Fruit fly (Drosophila melanogaster) whole organism, embryonic: ENCODE data around the gene Rab3-GEF.

ENCODE experiments used
- Asciz ChIP-seq: fragments of 200-800 bp; sonication (Bioruptor generic); optimal IDR thresholded peaks from 2 replicates; lab custom pipeline; 2017; ENCODE audit warnings: missing biosample characterization, mild to moderate bottlenecking, missing genetic modification characterization, missing genetic modification reagents
- B-H1 ChIP-seq: fragments of 200-800 bp; sonication (Bioruptor generic); IDR thresholded peaks from 3 replicates; pipeline ENCODE4 v1.3.6; 2022; ENCODE audit warnings: missing biosample characterization, missing genetic modification characterization
- CG10209 ChIP-seq: fragments of 200-800 bp; sonication (Bioruptor generic); optimal IDR thresholded peaks from 3 replicates; lab custom pipeline; 2017; ENCODE audit warnings: missing biosample characterization, mild to moderate bottlenecking, missing genetic modification characterization, missing genetic modification reagents
- CG10366 ChIP-seq: fragments of 200-800 bp; sonication (Bioruptor generic); IDR thresholded peaks from 2 replicates; pipeline ENCODE4 v1.3.6; 2022; ENCODE audit warnings: missing biosample characterization, missing genetic modification characterization
- CG10431 ChIP-seq: fragments of 200-800 bp; sonication (Bioruptor generic); optimal IDR thresholded peaks from 3 replicates; lab custom pipeline; 2018; ENCODE audit warnings: missing biosample characterization, mild to moderate bottlenecking, missing genetic modification characterization
- CG11504 ChIP-seq: fragments of 200-800 bp; sonication (Bioruptor generic); optimal IDR thresholded peaks from 3 replicates; lab custom pipeline; 2019; ENCODE audit warnings: missing biosample characterization, mild to moderate bottlenecking, missing genetic modification characterization, moderate library complexity
- CG11695 ChIP-seq: fragments of 200-800 bp; sonication (Bioruptor generic); IDR thresholded peaks from 3 replicates; pipeline ENCODE4 v1.3.6; 2022; ENCODE audit warnings: missing biosample characterization, missing genetic modification characterization
- CG1233 ChIP-seq: fragments of 200-800 bp; sonication (Bioruptor generic); optimal IDR thresholded peaks from 4 replicates; lab custom pipeline; 2018; ENCODE audit warnings: missing biosample characterization, mild to moderate bottlenecking, missing genetic modification characterization
- CG13123 ChIP-seq: fragments of 200-800 bp; sonication (Bioruptor generic); optimal IDR thresholded peaks from 2 replicates; lab custom pipeline; 2016; ENCODE audit warnings: missing biosample characterization, missing genetic modification characterization
- CG13287 ChIP-seq: fragments of 200-800 bp; sonication (Bioruptor generic); IDR thresholded peaks from 2 replicates; pipeline ENCODE4 v1.3.6; 2022; ENCODE audit warnings: missing biosample characterization, missing genetic modification characterization; ENCODE audit not compliant: partially characterized antibody
- CG14441 ChIP-seq: fragments of 200-800 bp; sonication (Bioruptor generic); IDR thresholded peaks from 2 replicates; pipeline ENCODE4 v1.3.6; 2022; ENCODE audit warnings: missing biosample characterization, missing genetic modification characterization
- CG14667 ChIP-seq: fragments of 200-800 bp; sonication (Bioruptor generic); IDR thresholded peaks from 2 replicates; pipeline ENCODE4 v1.3.6; 2022; ENCODE audit warnings: missing biosample characterization, missing genetic modification characterization
- CG16813 ChIP-seq: fragments of 200-800 bp; sonication (Bioruptor generic); IDR thresholded peaks from 3 replicates; pipeline ENCODE4 v1.3.6; 2022; ENCODE audit warnings: missing biosample characterization, missing genetic modification characterization; ENCODE audit not compliant: partially characterized antibody
- CG30403 ChIP-seq: fragments of 200-800 bp; sonication (Bioruptor generic); optimal IDR thresholded peaks from 3 replicates; lab custom pipeline; 2016; ENCODE audit warnings: missing biosample characterization, missing genetic modification characterization
- CG34376 ChIP-seq: fragments of 200-800 bp; sonication (Bioruptor generic); optimal IDR thresholded peaks from 2 replicates; lab custom pipeline; 2018; ENCODE audit warnings: missing biosample characterization, mild to moderate bottlenecking, missing genetic modification characterization
- CG3847 ChIP-seq: fragments of 200-800 bp; sonication (Bioruptor generic); IDR thresholded peaks from 2 replicates; pipeline ENCODE4 v1.3.6; 2022; ENCODE audit warnings: missing biosample characterization, missing genetic modification characterization
- CG4707 ChIP-seq: fragments of 200-800 bp; sonication (Bioruptor generic); optimal IDR thresholded peaks from 2 replicates; lab custom pipeline; 2018; ENCODE audit warnings: missing biosample characterization, mild to moderate bottlenecking, missing genetic modification characterization, moderate library complexity
- CG6765 ChIP-seq: fragments of 200-800 bp; sonication (Bioruptor generic); optimal IDR thresholded peaks from 3 replicates; lab custom pipeline; 2017; ENCODE audit warnings: missing biosample characterization, mild to moderate bottlenecking, missing genetic modification characterization
- CG8944 ChIP-seq: fragments of 200-800 bp; sonication (Bioruptor generic); optimal IDR thresholded peaks from 3 replicates; lab custom pipeline; 2016; ENCODE audit warnings: missing biosample characterization, missing genetic modification characterization
- CkIIα-i1 ChIP-seq: fragments of 200-800 bp; sonication (Bioruptor generic); IDR thresholded peaks from 2 replicates; pipeline ENCODE4 v1.3.6; 2022; ENCODE audit warnings: missing biosample characterization, missing genetic modification characterization
- Dek ChIP-seq: fragments of 200-800 bp; sonication (Bioruptor generic); optimal IDR thresholded peaks from 3 replicates; lab custom pipeline; 2019; ENCODE audit warnings: missing biosample characterization, mild to moderate bottlenecking, missing genetic modification characterization, moderate library complexity
- Doc2 ChIP-seq: fragments of 200-800 bp; sonication (Bioruptor generic); IDR thresholded peaks from 2 replicates; pipeline ENCODE4 v1.3.6; 2022; ENCODE audit warnings: missing biosample characterization, missing genetic modification characterization
- H2.0 ChIP-seq: fragments of 200-800 bp; sonication (Bioruptor generic); IDR thresholded peaks from 2 replicates; pipeline ENCODE4 v1.3.6; 2022; ENCODE audit warnings: missing biosample characterization, missing genetic modification characterization
- HmgZ ChIP-seq: fragments of 200-800 bp; sonication (Bioruptor generic); optimal IDR thresholded peaks from 2 replicates; lab custom pipeline; 2018; ENCODE audit warnings: missing biosample characterization, mild to moderate bottlenecking, missing genetic modification characterization
- MTF-1 ChIP-seq: fragments of 200-800 bp; sonication (Bioruptor generic); optimal IDR thresholded peaks from 2 replicates; lab custom pipeline; 2018; ENCODE audit warnings: missing biosample characterization, mild to moderate bottlenecking, missing genetic modification characterization, borderline replicate concordance
- Mrtf ChIP-seq: fragments of 200-800 bp; sonication (Bioruptor generic); IDR thresholded peaks from 3 replicates; pipeline ENCODE4 v1.3.6; 2022; ENCODE audit warnings: missing biosample characterization, missing genetic modification characterization
- Myb ChIP-seq: fragments of 200-800 bp; sonication (Bioruptor generic); optimal IDR thresholded peaks from 2 replicates; lab custom pipeline; 2016; ENCODE audit warnings: missing biosample characterization, missing genetic modification characterization
- NK7.1 ChIP-seq: fragments of 200-800 bp; sonication (Bioruptor generic); optimal IDR thresholded peaks from 3 replicates; lab custom pipeline; 2016; ENCODE audit warnings: missing biosample characterization, missing genetic modification characterization
- Neu2 ChIP-seq: fragments of 200-800 bp; sonication (Bioruptor generic); optimal IDR thresholded peaks from 3 replicates; lab custom pipeline; 2016; ENCODE audit warnings: missing biosample characterization, missing genetic modification characterization, borderline replicate concordance
- Poxn ChIP-seq: fragments of 200-800 bp; sonication (Bioruptor generic); IDR thresholded peaks from 2 replicates; pipeline ENCODE4 v1.3.6; 2022; ENCODE audit warnings: missing biosample characterization, missing genetic modification characterization
- Ptx1 ChIP-seq: fragments of 200-800 bp; sonication (Bioruptor generic); IDR thresholded peaks from 2 replicates; pipeline ENCODE4 v1.3.6; 2022; ENCODE audit warnings: missing biosample characterization, missing genetic modification characterization
- Sry-β ChIP-seq: fragments of 200-800 bp; sonication (Bioruptor generic); optimal IDR thresholded peaks from 2 replicates; lab custom pipeline; 2018; ENCODE audit warnings: missing biosample characterization, mild to moderate bottlenecking, missing genetic modification characterization, moderate library complexity
- ash1 ChIP-seq: fragments of 200-800 bp; sonication (Bioruptor generic); optimal IDR thresholded peaks from 2 replicates; lab custom pipeline; 2018; ENCODE audit warnings: missing biosample characterization, mild to moderate bottlenecking, missing genetic modification characterization
- cad ChIP-seq: fragments of >200 bp; optimal IDR thresholded peaks from 2 replicates; lab custom pipeline; 2017; ENCODE audit warnings: missing biosample characterization, missing genetic modification characterization
- cas ChIP-seq: fragments of 200-800 bp; sonication (Bioruptor generic); IDR thresholded peaks from 2 replicates; pipeline ENCODE4 v1.3.6; 2022; ENCODE audit warnings: missing biosample characterization, missing genetic modification characterization
- dmrt11E ChIP-seq: fragments of 200-800 bp; sonication (Bioruptor generic); optimal IDR thresholded peaks from 3 replicates; lab custom pipeline; 2018; ENCODE audit warnings: missing biosample characterization, mild to moderate bottlenecking, missing genetic modification characterization, moderate library complexity
- dysf ChIP-seq: fragments of 200-800 bp; sonication (Bioruptor generic); IDR thresholded peaks from 3 replicates; pipeline ENCODE4 v1.3.6; 2022; ENCODE audit warnings: missing biosample characterization, missing genetic modification characterization
- emc ChIP-seq: fragments of 200-800 bp; sonication (Bioruptor generic); optimal IDR thresholded peaks from 2 replicates; lab custom pipeline; 2016; ENCODE audit warnings: missing biosample characterization, missing genetic modification characterization
- ewg ChIP-seq: fragments of 200-800 bp; sonication (Bioruptor generic); optimal IDR thresholded peaks from 3 replicates; lab custom pipeline; 2017; ENCODE audit warnings: mild to moderate bottlenecking, missing biosample characterization, missing genetic modification reagents, missing genetic modification characterization
- exex ChIP-seq: fragments of 200-800 bp; sonication (Bioruptor generic); optimal IDR thresholded peaks from 4 replicates; lab custom pipeline; 2018; ENCODE audit warnings: missing biosample characterization, mild to moderate bottlenecking, missing genetic modification characterization, moderate library complexity
- mld ChIP-seq: fragments of 200-800 bp; sonication (Bioruptor generic); IDR thresholded peaks from 3 replicates; pipeline ENCODE4 v1.3.6; 2022; ENCODE audit warnings: missing biosample characterization, missing genetic modification characterization; ENCODE audit not compliant: partially characterized antibody
- nerfin-2 ChIP-seq: fragments of 200-800 bp; sonication (Bioruptor generic); IDR thresholded peaks from 2 replicates; pipeline ENCODE4 v1.3.6; 2022; ENCODE audit warnings: missing biosample characterization, missing genetic modification characterization; ENCODE audit not compliant: partially characterized antibody
- nmo ChIP-seq: fragments of 200-800 bp; sonication (Bioruptor generic); optimal IDR thresholded peaks from 2 replicates; lab custom pipeline; 2018; ENCODE audit warnings: missing biosample characterization, mild to moderate bottlenecking, missing genetic modification characterization, moderate library complexity
- p53 ChIP-seq: fragments of 200-800 bp; sonication (Bioruptor generic); optimal IDR thresholded peaks from 2 replicates; lab custom pipeline; 2016; ENCODE audit warnings: missing biosample characterization, missing genetic modification characterization
- pfk ChIP-seq: fragments of 200-800 bp; sonication (Bioruptor generic); optimal IDR thresholded peaks from 2 replicates; lab custom pipeline; 2018; ENCODE audit warnings: missing biosample characterization, mild to moderate bottlenecking, missing genetic modification characterization, moderate library complexity
- sd ChIP-seq: fragments of 200-800 bp; sonication (Bioruptor generic); optimal IDR thresholded peaks from 3 replicates; lab custom pipeline; 2018; ENCODE audit warnings: missing biosample characterization, mild to moderate bottlenecking, missing genetic modification characterization, moderate library complexity
- tap ChIP-seq: fragments of 200-800 bp; optimal IDR thresholded peaks from 3 replicates; lab custom pipeline; 2019; ENCODE audit warnings: missing biosample characterization, mild to moderate bottlenecking, missing genetic modification characterization, moderate library complexity
- tll ChIP-seq, 2 experiments: fragments of 200-800 bp in 1 of 2; fragments of >200 bp in 1 of 2; sonication (Bioruptor generic) in 1 of 2; optimal IDR thresholded peaks; 2 replicates each; lab custom pipeline; 2017 to 2019; ENCODE audit warnings: missing biosample characterization in 2 of 2, missing genetic modification characterization in 2 of 2, mild to moderate bottlenecking in 1 of 2, moderate library complexity in 1 of 2
- vvl ChIP-seq: fragments of 200-800 bp; sonication (Bioruptor generic); IDR thresholded peaks from 2 replicates; pipeline ENCODE4 v1.3.6; 2022; ENCODE audit warnings: missing biosample characterization, missing genetic modification characterization
- yki ChIP-seq: fragments of >200 bp; optimal IDR thresholded peaks from 3 replicates; lab custom pipeline; 2018
- z ChIP-seq: fragments of 200-800 bp; sonication (Bioruptor generic); IDR thresholded peaks from 3 replicates; pipeline ENCODE4 v1.3.6; 2022; ENCODE audit warnings: missing biosample characterization, missing genetic modification characterization

The Rab3-GEF gene

dm6 chrX:15120116-15120515, 30.6 kb downstream of the Rab3-GEF start (continued):
- TF ChIP-seq CG8944, result no peak
- no peak for TF ChIP-seq emc (GFP tag; lab: Kevin White, UChicago)
- 0 out of 2 replicates have a peak, but pooled peaks have one; percentile 21 for TF ChIP-seq vvl (GFP tag; lab: Robert Waterston, UW)
- no peak for TF ChIP-seq yki (lab: Kevin White, UChicago)
- peak; percentile 33 for TF ChIP-seq nmo (GFP tag; lab: Kevin White, UChicago)
- peak; percentile 11 for TF ChIP-seq CG1233
- no peak for TF ChIP-seq Myb (GFP tag; lab: Kevin White, UChicago)
- TF ChIP-seq CG10209 (GFP tag; lab: Kevin White, UChicago), result peak; percentile 21
- no peak for TF ChIP-seq Poxn
- TF ChIP-seq exex (tag; lab: Kevin White, UChicago), result no peak
- no peak for TF ChIP-seq CG13123 (GFP tag; lab: Kevin White, UChicago)
- no peak for TF ChIP-seq NK7.1 (GFP tag; lab: Kevin White, UChicago)
- no peak for TF ChIP-seq p53 (GFP tag; lab: Kevin White, UChicago)
- peak; percentile 27; the same call in 1 of the 2 replicates for TF ChIP-seq CG14441 (GFP tag; lab: Robert Waterston, UW)
- peak; percentile 23 for TF ChIP-seq tap
- no peak for TF ChIP-seq CG16813 (GFP tag; lab: Robert Waterston, UW)
- no peak for TF ChIP-seq pfk (GFP tag; lab: Kevin White, UChicago)
- TF ChIP-seq CG6765 (GFP tag; lab: Kevin White, UChicago), result no peak
- no peak for TF ChIP-seq z (GFP tag; lab: Robert Waterston, UW)
- no peak for TF ChIP-seq CG10366 (GFP tag; lab: Robert Waterston, UW)
- no peak for TF ChIP-seq Sry-β (GFP tag; lab: Kevin White, UChicago)
- TF ChIP-seq CG14667, result no peak
- TF ChIP-seq CG34376 (GFP tag; lab: Kevin White, UChicago), result no peak
- TF ChIP-seq Dek, result peak; percentile 49
- TF ChIP-seq sd (tag; lab: Kevin White, UChicago), result peak; percentile 39
- no peak for TF ChIP-seq CG4707 (GFP tag; lab: Kevin White, UChicago)
- no peak for TF ChIP-seq CG10431
- TF ChIP-seq B-H1 (GFP tag; lab: Robert Waterston, UW), result 0 out of 3 replicates have a peak, but pooled peaks have one; percentile 25
- no peak for TF ChIP-seq CkIIα-i1
- peak; percentile 58 for TF ChIP-seq CG30403 (GFP tag; lab: Kevin White, UChicago)
- peak; percentile 67; the same call in 2 of the 3 replicates for TF ChIP-seq CG11695 (GFP tag; lab: Robert Waterston, UW)
- no peak for TF ChIP-seq mld (GFP tag; lab: Robert Waterston, UW)
- no peak for TF ChIP-seq tll (GFP tag; optimal IDR thresholded peaks at IDR 0.05; lab: Kevin White, UChicago)
- TF ChIP-seq Ptx1, result peak; percentile 44
- TF ChIP-seq cad, result no peak
- TF ChIP-seq HmgZ (tag; lab: Kevin White, UChicago), result peak; percentile 38
- 0 out of 2 replicates have a peak, but pooled peaks have one; percentile 5 for TF ChIP-seq cas (GFP tag; lab: Robert Waterston, UW)
- peak; percentile 62 for TF ChIP-seq CG11504 (tag; lab: Kevin White, UChicago)
- TF ChIP-seq CG3847 (GFP tag; lab: Robert Waterston, UW), result peak; percentile 62
- no peak for TF ChIP-seq Neu2 (GFP tag; lab: Kevin White, UChicago)
- TF ChIP-seq dysf (GFP tag; lab: Robert Waterston, UW), result peak; percentile 73
- TF ChIP-seq ewg (GFP tag; lab: Kevin White, UChicago), result no peak
- TF ChIP-seq dmrt11E (tag; lab: Kevin White, UChicago), result no peak
- no peak for TF ChIP-seq MTF-1 (GFP tag; lab: Kevin White, UChicago)
- TF ChIP-seq Mrtf, result no peak; the same call in 2 of the 3 replicates
- no peak for TF ChIP-seq Asciz (GFP tag; lab: Kevin White, UChicago)
- no peak for TF ChIP-seq ash1 (GFP tag; lab: Kevin White, UChicago)
- TF ChIP-seq Doc2, result no peak
- no peak for TF ChIP-seq H2.0
- TF ChIP-seq CG13287 (GFP tag; lab: Robert Waterston, UW), result no peak
- no peak for TF ChIP-seq nerfin-2 (GFP tag; lab: Robert Waterston, UW)
